Worm (Caenorhabditis elegans): Measurements from ENCODE around the gene ugt-62.

Gene ugt-62

DNA sequence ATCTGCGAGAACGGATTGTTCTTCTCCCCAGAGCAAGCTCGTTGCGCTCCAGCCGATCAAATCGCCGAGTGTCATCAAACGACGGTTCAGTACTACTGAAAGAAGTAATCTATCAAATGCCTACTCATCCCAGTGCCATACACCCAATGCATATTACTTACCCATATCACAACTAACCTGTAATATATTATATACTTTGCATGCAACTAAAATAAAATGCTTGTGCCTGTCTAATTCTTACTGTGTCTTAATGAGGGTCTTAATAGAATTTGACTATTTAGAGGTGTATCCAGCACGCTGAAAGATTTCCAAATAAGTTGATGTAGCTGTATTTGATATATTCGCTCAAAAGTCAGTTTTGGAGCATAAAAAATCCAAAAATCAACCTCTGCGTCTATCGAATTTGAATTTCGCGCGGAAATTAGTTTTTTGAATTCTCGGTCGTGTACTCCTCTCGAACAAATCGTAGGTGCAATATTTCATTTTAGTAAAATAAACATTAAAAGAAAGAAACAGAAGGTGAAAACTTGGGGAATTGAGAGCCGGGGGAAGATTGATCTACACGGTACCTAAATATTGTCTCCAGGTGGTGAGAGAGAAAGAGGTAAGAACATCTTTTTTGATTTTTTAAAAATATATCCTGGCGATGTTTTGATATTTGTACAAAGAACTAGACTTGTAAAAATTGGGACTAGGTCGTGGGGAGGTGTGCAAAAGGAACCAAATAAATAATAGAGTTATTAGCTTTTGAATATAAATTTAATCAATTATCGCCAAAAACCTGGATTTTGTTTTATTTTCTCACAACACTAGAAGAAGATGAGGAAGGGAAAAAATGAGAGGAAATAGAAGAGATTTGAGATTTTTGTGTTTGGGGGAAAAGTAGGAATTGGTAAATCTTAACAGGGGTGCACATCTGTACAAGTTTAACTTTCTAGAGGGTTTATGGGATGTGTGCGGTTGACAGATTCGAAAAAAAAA is 49.0 kb downstream of the ugt-62 start:
- TF ChIP-seq nhr-20 (tag; optimal IDR thresholded peaks at IDR 0.05) (no peak), sptf-1 (tag; optimal IDR thresholded peaks at IDR 0.05) (no peak), lin-15B (tag; optimal IDR thresholded peaks at IDR 0.05) (no peak), ceh-88 (GFP tag; IDR thresholded peaks at IDR 0.05) (no peak), ztf-11 (tag; optimal IDR thresholded peaks at IDR 0.05) (no peak), swsn-7 (tag; optimal IDR thresholded peaks at IDR 0.05) (no peak), ztf-4 (tag; optimal IDR thresholded peaks at IDR 0.05) (no peak), hpl-2 (GFP tag; optimal IDR thresholded peaks at IDR 0.05) (no peak), aha-1 (tag; optimal IDR thresholded peaks at IDR 0.05) (no peak), C16A3.4 (tag; optimal IDR thresholded peaks at IDR 0.05) (no peak), efl-1 (optimal IDR thresholded peaks at IDR 0.05) (peak; percentile 2 to 61), efl-1 (GFP tag; optimal IDR thresholded peaks at IDR 0.05 in 1 of 2) (peak; percentile 56 to 93), efl-3 (GFP tag; optimal IDR thresholded peaks at IDR 0.05) (no peak), pax-3 (tag; optimal IDR thresholded peaks at IDR 0.05) (peak; percentile 21), nhr-28 (tag; optimal IDR thresholded peaks at IDR 0.05) (no peak), snpc-4 (tag; optimal IDR thresholded peaks at IDR 0.05) (no peak), zip-4 (GFP tag; optimal IDR thresholded peaks at IDR 0.05) (no peak), fkh-4 (tag; optimal IDR thresholded peaks at IDR 0.05; ENCODE audit: borderline replicate concordance) (no peak), tlp-1 (tag; optimal IDR thresholded peaks at IDR 0.05) (no peak), egl-13 (tag; optimal IDR thresholded peaks at IDR 0.05) (no peak), nhr-84 (tag; optimal IDR thresholded peaks at IDR 0.05) (no peak), nhr-12 (tag; optimal IDR thresholded peaks at IDR 0.05) (no peak), F16B12.6 (tag; optimal IDR thresholded peaks at IDR 0.05) (no peak), unc-98 (GFP tag; IDR thresholded peaks at IDR 0.05) (no peak), lsy-2 (tag; optimal IDR thresholded peaks at IDR 0.05) (peak in 1 of 2 experiments; percentile 22), hlh-17 (GFP tag; optimal IDR thresholded peaks at IDR 0.05; ENCODE audit: borderline replicate concordance) (no peak), mep-1 (tag; optimal IDR thresholded peaks at IDR 0.05) (no peak), isw-1 (GFP tag; IDR thresholded peaks at IDR 0.05) (no peak), dpl-1 (GFP tag; optimal IDR thresholded peaks at IDR 0.05) (peak; percentile 6 to 68 (median 47)), ceh-82 (tag; optimal IDR thresholded peaks at IDR 0.05) (no peak), fkh-10 (GFP tag; optimal IDR thresholded peaks at IDR 0.05) (no peak), nhr-237 (tag; optimal IDR thresholded peaks at IDR 0.05) (no peak), fos-1 (tag; optimal IDR thresholded peaks at IDR 0.05) (no peak), jun-1 (tag; optimal IDR thresholded peaks at IDR 0.05) (no peak), nhr-85 (tag) (peak; percentile 65), tbx-2 (tag; optimal IDR thresholded peaks at IDR 0.05) (no peak), hlh-4 (tag; optimal IDR thresholded peaks at IDR 0.05) (no peak), nhr-77 (tag; optimal IDR thresholded peaks at IDR 0.05) (no peak), rnt-1 (tag; optimal IDR thresholded peaks at IDR 0.05) (no peak), alr-1 (tag; optimal IDR thresholded peaks at IDR 0.05; ENCODE audit: borderline replicate concordance) (no peak), lin-35 (GFP tag; optimal IDR thresholded peaks at IDR 0.05) (peak; percentile 8 to 37), aly-2 (tag; optimal IDR thresholded peaks at IDR 0.05) (peak; percentile 20), xbp-1 (tag; optimal IDR thresholded peaks at IDR 0.05) (no peak), nhr-76 (tag; optimal IDR thresholded peaks at IDR 0.05) (no peak), C04F5.9 (tag; optimal IDR thresholded peaks at IDR 0.05) (no peak), pqm-1 (tag; optimal IDR thresholded peaks at IDR 0.05) (no peak), skn-1 (tag; optimal IDR thresholded peaks at IDR 0.05) (no peak), unc-130 (tag; optimal IDR thresholded peaks at IDR 0.05) (no peak), elt-3 (tag; optimal IDR thresholded peaks at IDR 0.05) (no peak), vab-15 (tag; optimal IDR thresholded peaks at IDR 0.05) (no peak), unc-86 (tag; optimal IDR thresholded peaks at IDR 0.05) (no peak), ceh-90 (tag; optimal IDR thresholded peaks at IDR 0.05) (no peak)

All from whole organism, L1 larva.